Worm (Caenorhabditis elegans): ENCODE results near the gene C50D2.6.

- TF ChIP-seq nhr-6 (tag; optimal IDR thresholded peaks at IDR 0.05), result no peak
- no peak for TF ChIP-seq ceh-16 (tag; optimal IDR thresholded peaks at IDR 0.05)
- no peak for TF ChIP-seq ztf-4 (tag; optimal IDR thresholded peaks at IDR 0.05)
- TF ChIP-seq lsy-2 (tag; optimal IDR thresholded peaks at IDR 0.05), result no peak
- TF ChIP-seq nhr-23 (tag; optimal IDR thresholded peaks at IDR 0.05), result no peak
- TF ChIP-seq R02D3.7 (tag; optimal IDR thresholded peaks at IDR 0.05), result no peak
- no peak for TF ChIP-seq ama-1 (optimal IDR thresholded peaks at IDR 0.05)
- no peak for TF ChIP-seq gmeb-1 (tag; optimal IDR thresholded peaks at IDR 0.05)
- TF ChIP-seq egl-27 (tag; optimal IDR thresholded peaks at IDR 0.05), result no peak
- no peak for TF ChIP-seq ceh-82 (tag; optimal IDR thresholded peaks at IDR 0.05)
- TF ChIP-seq unc-62 (GFP tag; optimal IDR thresholded peaks at IDR 0.05), result no peak
- no peak for TF ChIP-seq mbf-1 (tag; optimal IDR thresholded peaks at IDR 0.05)
- TF ChIP-seq F13H6.1 (tag; optimal IDR thresholded peaks at IDR 0.05), result no peak
- TF ChIP-seq elt-1 (tag; optimal IDR thresholded peaks at IDR 0.05), result no peak
Observed at ce11 chrII:57370-57769, 26.9 kb upstream of the C50D2.6 start, which contains the start of gene ascc-1.
